Fruit fly (Drosophila melanogaster) whole organism, adult: Measurements from ENCODE around the gene CG32708.
A peak's percentile ranks its signal among the peaks of the same experiment; 100 is the strongest.

ENCODE experiments used
- CG11617 ChIP-seq: fragments of 200-800 bp; sonication (Bioruptor generic); optimal IDR thresholded peaks from 2 replicates; lab custom pipeline; 2017; ENCODE audit warnings: mild to moderate bottlenecking, missing biosample characterization, missing genetic modification reagents, missing genetic modification characterization
- CG12768 ChIP-seq: fragments of 200-800 bp; sonication (Bioruptor generic); optimal IDR thresholded peaks from 2 replicates; lab custom pipeline; 2017; ENCODE audit warnings: missing biosample characterization, missing genetic modification characterization, mild to moderate bottlenecking, moderate library complexity, missing genetic modification reagents
- CG14711 ChIP-seq: fragments of 200-800 bp; sonication (Bioruptor generic); optimal IDR thresholded peaks from 2 replicates; lab custom pipeline; 2018; ENCODE audit warnings: missing biosample characterization, mild to moderate bottlenecking, missing genetic modification characterization, moderate library complexity
- CG1620 ChIP-seq: fragments of 200-800 bp; sonication (Bioruptor generic); optimal IDR thresholded peaks from 2 replicates; lab custom pipeline; 2016; ENCODE audit warnings: missing biosample characterization, missing genetic modification characterization
- CG33017 ChIP-seq: fragments of 200-800 bp; sonication (Bioruptor generic); optimal IDR thresholded peaks from 2 replicates; lab custom pipeline; 2018; ENCODE audit warnings: missing biosample characterization, mild to moderate bottlenecking, missing genetic modification characterization, moderate library complexity
- CG5204 ChIP-seq: fragments of 200-800 bp; sonication (Bioruptor generic); optimal IDR thresholded peaks from 2 replicates; lab custom pipeline; 2016; ENCODE audit warnings: missing biosample characterization, missing genetic modification characterization
- CG7045 ChIP-seq: fragments of 200-800 bp; sonication (Bioruptor generic); optimal IDR thresholded peaks from 2 replicates; lab custom pipeline; 2017; ENCODE audit warnings: missing biosample characterization, mild to moderate bottlenecking, missing genetic modification characterization
- CG7101 ChIP-seq: fragments of 200-800 bp; sonication (Bioruptor generic); optimal IDR thresholded peaks from 2 replicates; lab custom pipeline; 2018; ENCODE audit warnings: missing biosample characterization, mild to moderate bottlenecking, missing genetic modification characterization, moderate library complexity
- Clk ChIP-seq: fragments of 200-800 bp; sonication (Bioruptor generic); optimal IDR thresholded peaks from 2 replicates; lab custom pipeline; 2017; ENCODE audit warnings: missing biosample characterization, missing genetic modification characterization
- Crg-1 ChIP-seq: fragments of 200-800 bp; sonication (Bioruptor generic); optimal IDR thresholded peaks from 2 replicates; lab custom pipeline; 2016; ENCODE audit warnings: missing biosample characterization, missing genetic modification characterization
- Hr96 ChIP-seq: fragments of 200-800 bp; sonication (Bioruptor generic); optimal IDR thresholded peaks from 2 replicates; lab custom pipeline; 2016; ENCODE audit warnings: missing biosample characterization, missing genetic modification characterization
- Mnt ChIP-seq: fragments of 200-800 bp; sonication (Bioruptor generic); optimal IDR thresholded peaks from 2 replicates; lab custom pipeline; 2016; ENCODE audit warnings: missing biosample characterization, mild to moderate bottlenecking, missing genetic modification characterization
- bab1 ChIP-seq: fragments of 200-800 bp; sonication (Bioruptor generic); optimal IDR thresholded peaks from 3 replicates; lab custom pipeline; 2019; ENCODE audit warnings: missing biosample characterization, mild to moderate bottlenecking, missing genetic modification characterization, moderate library complexity
- cic ChIP-seq: fragments of 200-800 bp; sonication (Bioruptor generic); optimal IDR thresholded peaks from 2 replicates; lab custom pipeline; 2017; ENCODE audit warnings: missing biosample characterization, mild to moderate bottlenecking, missing genetic modification characterization, moderate library complexity
- cnc ChIP-seq, 2 experiments: fragments of >200 bp; optimal IDR thresholded peaks; 2 replicates each; lab custom pipeline; 2017
- kay ChIP-seq: fragments of 200-800 bp; sonication (Bioruptor generic); peaks from one replicate; lab custom pipeline; 2016; ENCODE audit warnings: missing biosample characterization, missing genetic modification characterization, borderline replicate concordance
- ovo ChIP-seq: fragments of 200-800 bp; sonication (Bioruptor generic); optimal IDR thresholded peaks from 2 replicates; lab custom pipeline; 2016; ENCODE audit warnings: missing biosample characterization, missing genetic modification characterization
- pad ChIP-seq: fragments of 200-800 bp; sonication (Bioruptor generic); optimal IDR thresholded peaks from 3 replicates; lab custom pipeline; 2017; ENCODE audit warnings: missing biosample characterization, missing genetic modification characterization, mild to moderate bottlenecking, moderate library complexity, missing genetic modification reagents
- tj ChIP-seq: fragments of 200-800 bp; sonication (Bioruptor generic); optimal IDR thresholded peaks from 3 replicates; lab custom pipeline; 2017; ENCODE audit warnings: missing biosample characterization, mild to moderate bottlenecking, missing genetic modification characterization, moderate library complexity
- toe ChIP-seq: fragments of 200-800 bp; sonication (Bioruptor generic); optimal IDR thresholded peaks from 2 replicates; lab custom pipeline; 2016; ENCODE audit warnings: missing biosample characterization, missing genetic modification characterization

CG32708 gene

DNA sequence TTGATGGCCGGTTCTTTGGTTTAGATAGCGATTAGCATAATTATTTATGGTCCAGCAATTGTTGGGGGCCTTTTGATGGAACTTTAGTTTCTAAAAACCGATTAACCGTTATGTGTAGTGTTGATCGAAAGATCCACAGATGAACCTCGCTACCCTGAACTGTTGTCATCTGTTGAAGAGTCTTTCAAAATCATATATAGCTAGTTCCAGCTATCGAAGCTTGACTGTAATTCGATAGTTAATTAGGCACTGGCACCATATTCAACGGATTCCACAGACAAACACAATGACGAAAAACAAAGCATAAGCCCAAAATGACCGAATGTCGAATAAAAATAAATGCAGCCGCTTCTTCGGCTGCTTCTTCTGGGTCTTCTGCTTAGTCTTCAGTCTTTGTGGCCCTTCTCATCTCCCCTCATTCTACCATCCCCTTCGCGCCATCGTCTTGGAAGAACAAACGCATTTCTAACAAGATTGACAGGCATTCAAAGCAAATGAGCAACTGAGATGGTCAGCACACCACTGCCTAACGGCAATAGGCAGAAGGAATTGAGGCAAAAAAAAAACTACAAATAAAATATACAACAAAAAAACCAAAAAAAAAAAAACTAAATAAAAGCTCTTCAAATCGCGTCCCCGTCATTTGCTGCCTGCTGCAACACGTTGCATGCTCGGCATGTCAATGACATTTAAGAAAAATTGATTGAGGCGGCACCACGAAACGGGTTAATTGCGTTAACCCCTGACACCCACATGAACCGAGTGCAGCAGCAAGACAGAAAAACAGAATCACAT is 41.8 kb upstream of the CG32708 start:
- TF ChIP-seq cic (no peak), CG14711 (no peak), CG12768 (GFP tag; lab: Kevin White, UChicago) (no peak), tj (GFP tag; lab: Kevin White, UChicago) (no peak), Crg-1 (GFP tag; lab: Kevin White, UChicago) (no peak), CG33017 (tag; lab: Kevin White, UChicago) (no peak)

DNA sequence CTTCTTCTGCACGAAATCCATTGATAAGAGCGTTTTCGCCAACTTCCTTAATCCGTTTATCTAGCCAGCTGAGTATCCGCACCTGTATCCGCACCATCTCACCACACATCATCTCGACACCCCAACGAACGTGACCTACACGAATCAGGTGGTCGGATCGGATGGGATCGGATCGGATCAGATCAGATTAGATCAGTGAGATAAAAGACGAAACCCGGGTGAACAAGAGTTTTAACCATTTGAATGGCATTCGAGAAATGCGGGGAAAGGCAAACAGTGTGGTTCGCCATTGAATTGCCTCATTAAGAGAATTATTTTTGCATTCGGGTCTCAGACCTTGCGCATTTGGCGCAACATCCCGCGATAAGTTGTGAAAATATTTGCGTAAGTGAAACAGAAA is 40.9 kb upstream of the CG32708 start:
- TF ChIP-seq pad (no peak), CG14711 (no peak), Mnt (GFP tag; lab: Kevin White, UChicago) (peak; percentile 28), bab1 (GFP tag; lab: Kevin White, UChicago) (no peak), cic (no peak), tj (GFP tag; lab: Kevin White, UChicago) (no peak), Clk (GFP tag; lab: Kevin White, UChicago) (no peak), CG1620 (no peak), CG7101 (tag; lab: Kevin White, UChicago) (peak; percentile 16), toe (no peak), CG5204 (no peak), CG7045 (no peak)

DNA sequence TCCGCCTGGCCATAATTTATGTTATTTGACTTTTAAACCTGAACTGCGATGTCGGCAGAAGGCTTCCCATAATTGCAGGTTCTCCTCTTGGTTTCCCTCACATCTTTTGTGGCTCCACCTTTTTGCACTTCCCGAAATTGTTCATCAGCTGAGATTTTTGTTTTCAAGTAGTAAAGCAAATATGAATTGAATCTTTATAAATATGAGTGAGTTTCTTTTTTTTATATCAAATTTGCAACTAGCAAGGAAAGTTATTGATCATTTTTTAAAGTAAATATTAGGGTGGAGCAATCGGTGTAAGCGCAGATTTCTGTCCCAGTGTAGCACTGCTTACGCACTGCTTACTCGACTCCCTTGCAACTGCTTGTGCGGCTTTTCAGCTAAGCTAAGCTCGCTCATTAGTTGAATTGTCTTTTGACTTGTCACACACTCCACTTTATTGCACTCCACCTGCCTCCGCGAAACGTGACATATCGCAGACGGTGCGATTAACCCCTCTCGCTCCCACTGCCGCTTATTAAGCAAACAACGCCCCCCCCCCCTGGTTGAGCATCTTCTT is 39.3 kb upstream of the CG32708 start:
- TF ChIP-seq kay (GFP tag; lab: Kevin White, UChicago) = peak; percentile 62
- no peak for TF ChIP-seq CG7101 (tag; lab: Kevin White, UChicago)
- TF ChIP-seq Clk (GFP tag; lab: Kevin White, UChicago) = no peak

DNA sequence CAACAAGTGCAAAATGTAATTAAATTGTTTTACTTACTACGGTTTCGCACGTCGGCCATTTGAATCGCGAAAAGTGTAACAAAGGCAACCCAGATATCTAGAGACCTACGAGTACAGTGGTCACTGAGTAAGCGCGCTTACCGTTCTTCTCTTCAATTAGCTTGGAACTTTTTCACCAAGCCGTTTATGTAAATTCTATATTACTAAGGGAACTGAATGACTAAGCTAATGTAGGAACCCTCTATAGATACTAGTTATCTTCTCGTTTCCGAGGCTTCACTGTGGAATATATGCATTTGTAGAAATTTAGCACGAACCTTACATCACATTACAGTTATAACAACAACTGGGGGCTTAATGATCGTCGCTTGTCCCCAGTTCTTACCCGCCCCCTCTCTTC is 38.7 kb upstream of the CG32708 start:
- TF ChIP-seq CG5204 (peak; percentile 66), kay (GFP tag; lab: Kevin White, UChicago) (no peak), CG14711 (peak; percentile 81), bab1 (GFP tag; lab: Kevin White, UChicago) (peak; percentile 98), CG7045 (peak; percentile 49), tj (GFP tag; lab: Kevin White, UChicago) (peak; percentile 36), CG33017 (tag; lab: Kevin White, UChicago) (peak; percentile 71), pad (peak; percentile 71), cic (no peak), CG1620 (peak; percentile 84), CG12768 (GFP tag; lab: Kevin White, UChicago) (peak; percentile 56), CG11617 (GFP tag; lab: Kevin White, UChicago) (peak; percentile 45), cnc (optimal IDR thresholded peaks at IDR 0.05; lab: Kevin White, UChicago) (no peak), ovo (GFP tag; lab: Kevin White, UChicago) (peak; percentile 47), Crg-1 (GFP tag; lab: Kevin White, UChicago) (peak; percentile 78), Hr96 (GFP tag; lab: Kevin White, UChicago) (peak; percentile 78), toe (peak; percentile 61), Mnt (GFP tag; lab: Kevin White, UChicago) (peak; percentile 42), Clk (GFP tag; lab: Kevin White, UChicago) (no peak), CG7101 (tag; lab: Kevin White, UChicago) (peak; percentile 89)

DNA sequence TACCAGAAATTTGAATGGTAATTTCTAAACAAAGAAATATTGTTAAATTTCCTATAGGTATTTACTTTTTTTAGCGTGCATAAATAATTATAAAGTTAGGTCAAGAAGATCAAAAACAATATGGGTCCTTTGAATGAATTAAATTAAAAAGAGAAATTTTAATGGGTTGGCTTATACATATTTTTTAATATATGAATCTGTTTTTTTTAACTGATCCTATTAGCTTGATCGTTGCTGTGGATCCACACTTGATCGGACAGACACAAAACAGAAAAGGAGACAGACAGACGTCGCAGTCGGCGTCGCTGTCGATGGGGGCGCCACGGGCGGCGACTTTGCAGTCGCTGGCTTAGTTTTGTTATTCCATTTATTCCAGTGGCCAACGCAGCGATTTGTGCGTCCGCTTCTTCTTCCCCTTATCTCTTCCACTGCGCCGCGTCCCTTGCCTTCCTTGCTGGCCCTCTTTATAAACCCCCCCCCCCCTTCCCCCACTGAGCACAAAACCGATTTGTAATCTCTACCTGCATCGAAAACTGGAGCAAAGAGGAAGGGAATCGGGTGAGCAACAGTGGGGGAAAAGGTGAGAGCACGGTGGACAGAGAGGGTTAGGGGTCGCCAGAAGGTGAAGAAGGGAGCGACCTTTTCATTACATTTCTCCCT is 37.9 kb upstream of the CG32708 start:
- TF ChIP-seq ovo (GFP tag; lab: Kevin White, UChicago) = no peak
- no peak for TF ChIP-seq cnc (optimal IDR thresholded peaks at IDR 0.05; lab: Kevin White, UChicago)
- no peak for TF ChIP-seq toe
- TF ChIP-seq pad = peak; percentile 84
- no peak for TF ChIP-seq Mnt (GFP tag; lab: Kevin White, UChicago)
- TF ChIP-seq cic = no peak
- no peak for TF ChIP-seq CG11617 (GFP tag; lab: Kevin White, UChicago)
- no peak for TF ChIP-seq CG1620
- TF ChIP-seq CG33017 (tag; lab: Kevin White, UChicago) = peak; percentile 32
- TF ChIP-seq CG14711 = peak; percentile 44
- no peak for TF ChIP-seq Clk (GFP tag; lab: Kevin White, UChicago)
- peak; percentile 37 for TF ChIP-seq bab1 (GFP tag; lab: Kevin White, UChicago)
- TF ChIP-seq Hr96 (GFP tag; lab: Kevin White, UChicago) = no peak
- TF ChIP-seq CG7101 (tag; lab: Kevin White, UChicago) = peak; percentile 46
- TF ChIP-seq tj (GFP tag; lab: Kevin White, UChicago) = no peak
- no peak for TF ChIP-seq Crg-1 (GFP tag; lab: Kevin White, UChicago)
- no peak for TF ChIP-seq CG5204
- no peak for TF ChIP-seq CG12768 (GFP tag; lab: Kevin White, UChicago)
- no peak for TF ChIP-seq kay (GFP tag; lab: Kevin White, UChicago)
- TF ChIP-seq CG7045 = no peak

DNA sequence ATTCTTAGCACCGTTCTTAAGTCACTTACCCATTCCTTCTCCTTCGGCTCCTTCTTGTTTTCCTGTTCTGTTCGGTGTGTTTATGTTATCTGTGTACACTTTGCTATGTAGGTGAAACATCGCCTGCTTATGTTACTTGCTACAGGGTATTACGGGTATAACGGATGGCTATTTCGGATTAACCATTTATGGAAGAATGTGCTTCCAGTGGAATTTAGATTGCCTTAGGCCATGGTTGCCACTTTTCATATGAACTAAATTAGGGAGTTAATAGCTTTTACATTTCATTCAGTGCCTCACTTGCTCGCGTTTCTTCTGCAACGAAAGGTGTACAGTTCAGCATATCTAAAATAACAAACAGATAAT is 37.4 kb upstream of the CG32708 start:
- TF ChIP-seq ovo (GFP tag; lab: Kevin White, UChicago) (no peak), CG12768 (GFP tag; lab: Kevin White, UChicago) (no peak), CG7101 (tag; lab: Kevin White, UChicago) (no peak)
